Worm (Caenorhabditis elegans): ENCODE measurements around the gene coq-2.

DNA sequence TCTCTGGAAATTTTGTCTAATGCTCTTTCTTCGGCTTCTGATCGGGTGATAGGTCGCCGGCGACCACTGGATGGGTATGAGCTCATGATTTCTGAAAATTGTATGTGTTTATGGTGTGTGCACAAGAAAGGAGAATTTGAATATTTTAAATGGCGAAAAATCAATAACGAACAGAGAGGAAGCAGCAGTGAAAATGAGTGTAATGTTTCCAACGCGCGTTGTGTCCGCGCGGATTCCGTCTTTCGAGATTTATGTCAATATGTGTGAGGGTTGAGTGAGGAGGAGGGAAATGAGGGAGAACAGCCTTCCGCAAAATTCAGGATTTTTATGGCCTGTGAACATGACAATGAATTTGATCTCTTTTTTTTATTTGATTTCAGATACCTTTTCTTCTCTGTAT, 7.0 kb upstream of the coq-2 start, which contains the start of gene flap-1:
- TF ChIP-seq ztf-4 (tag; optimal IDR thresholded peaks at IDR 0.05) (no peak), ama-1 (optimal IDR thresholded peaks at IDR 0.05) (no peak), nhr-90 (tag; optimal IDR thresholded peaks at IDR 0.05; ENCODE audit: poor library complexity) (no peak), ces-1 (GFP tag; optimal IDR thresholded peaks at IDR 0.05) (no peak), C16A3.4 (tag; optimal IDR thresholded peaks at IDR 0.05) (no peak), hpl-2 (GFP tag; optimal IDR thresholded peaks at IDR 0.05) (no peak), nhr-237 (tag; optimal IDR thresholded peaks at IDR 0.05) (no peak), unc-130 (tag; optimal IDR thresholded peaks at IDR 0.05) (no peak), mep-1 (tag; optimal IDR thresholded peaks at IDR 0.05) (no peak), tbx-2 (tag; optimal IDR thresholded peaks at IDR 0.05) (no peak), nhr-11 (tag; optimal IDR thresholded peaks at IDR 0.05) (no peak)

Data from whole organism, L1 larva.